Worm (Caenorhabditis elegans) whole organism, L4 larva: ENCODE data around the gene oac-20.

Source experiments
- R02D3.7 ChIP-seq: fragments of 150-350 bp; sonication (generic microtip); optimal IDR thresholded peaks from 3 replicates; lab custom pipeline; 2014; ENCODE audit warnings: missing biosample characterization, missing genetic modification characterization
- T20F7.1 ChIP-seq: fragments of 200-800 bp; sonication (Bioruptor generic); optimal IDR thresholded peaks from 2 replicates; lab custom pipeline; 2018; ENCODE audit warnings: mild to moderate bottlenecking, missing genetic modification characterization, missing compliant biosample characterization
- T26A8.4 ChIP-seq: fragments of 200-800 bp; sonication (Bioruptor generic); IDR thresholded peaks from 2 replicates; pipeline ENCODE4 v1.3.6; 2022; ENCODE audit warnings: missing genetic modification characterization, missing compliant biosample characterization
- ZK337.2 ChIP-seq: fragments of 200-800 bp; sonication (Bioruptor generic); IDR thresholded peaks from 2 replicates; pipeline ENCODE4 v1.3.6; 2022; ENCODE audit warnings: missing genetic modification reagents, missing genetic modification characterization, missing compliant biosample characterization
- aha-1 ChIP-seq: fragments of 150-350 bp; peaks from one replicate; lab custom pipeline; 2014; ENCODE audit warnings: missing biosample characterization, missing genetic modification characterization
- ama-1 ChIP-seq: fragments of 150-350 bp; optimal IDR thresholded peaks from 2 replicates; lab custom pipeline; 2014; ENCODE audit warnings: inconsistent platforms, mixed read lengths
- ceh-28 ChIP-seq: fragments of 150-350 bp; optimal IDR thresholded peaks from 2 replicates; lab custom pipeline; 2014; ENCODE audit warnings: missing biosample characterization, missing genetic modification reagents, missing genetic modification characterization
- daf-12 ChIP-seq: fragments of 150-350 bp; optimal IDR thresholded peaks from 2 replicates; lab custom pipeline; 2014; ENCODE audit warnings: missing biosample characterization, missing genetic modification reagents, missing genetic modification characterization
- daf-16 ChIP-seq, 3 experiments: sonication (generic microtip); optimal IDR thresholded peaks; 2 replicates each; lab custom pipeline; 2016 to 2017; ENCODE audit warnings: missing genetic modification characterization in 3 of 3, missing genetic modification reagents in 3 of 3, mild to moderate bottlenecking in 2 of 3, missing compliant biosample characterization in 2 of 3, missing biosample characterization in 1 of 3, moderate library complexity in 1 of 3
- dpl-1 ChIP-seq: fragments of 150-350 bp; optimal IDR thresholded peaks from 2 replicates; lab custom pipeline; 2014; ENCODE audit warnings: missing biosample characterization, missing genetic modification reagents, missing genetic modification characterization
- duxl-1 ChIP-seq: sonication (generic microtip); optimal IDR thresholded peaks from 2 replicates; lab custom pipeline; 2016; ENCODE audit warnings: mild to moderate bottlenecking, missing genetic modification characterization, moderate library complexity, missing compliant biosample characterization; ENCODE audit not compliant: poor library complexity
- gei-8 ChIP-seq: fragments of 200-800 bp; sonication (Bioruptor generic); optimal IDR thresholded peaks from 2 replicates; lab custom pipeline; 2018; ENCODE audit warnings: mild to moderate bottlenecking, missing genetic modification characterization, missing compliant biosample characterization
- hif-1 ChIP-seq, 2 experiments: sonication (generic microtip); optimal IDR thresholded peaks; 2 replicates each; lab custom pipeline; 2016 to 2017; ENCODE audit warnings: missing compliant biosample characterization in 2 of 2, missing genetic modification characterization in 2 of 2, missing genetic modification reagents in 2 of 2, missing genotype in 2 of 2, mild to moderate bottlenecking in 1 of 2
- jun-1 ChIP-seq: fragments of 150-350 bp; optimal IDR thresholded peaks from 2 replicates; lab custom pipeline; 2014; ENCODE audit warnings: missing biosample characterization, missing genetic modification reagents, missing genetic modification characterization
- lim-7 ChIP-seq: fragments of 200-800 bp; sonication (Bioruptor generic); IDR thresholded peaks from 2 replicates; pipeline ENCODE4 v1.3.6; 2022; ENCODE audit warnings: missing genetic modification characterization, missing compliant biosample characterization
- lin-29 ChIP-seq: fragments of 200-800 bp; sonication (Bioruptor generic); IDR thresholded peaks from 2 replicates; pipeline ENCODE4 v1.3.6; 2022; ENCODE audit warnings: missing genetic modification reagents, missing genetic modification characterization, missing compliant biosample characterization
- lin-38 ChIP-seq: fragments of 200-800 bp; sonication (Bioruptor generic); IDR thresholded peaks from 2 replicates; pipeline ENCODE4 v1.3.6; 2022; ENCODE audit warnings: missing genetic modification reagents, missing genetic modification characterization, missing compliant biosample characterization
- mes-2 ChIP-seq: sonication (generic microtip); optimal IDR thresholded peaks from 2 replicates; lab custom pipeline; 2016; ENCODE audit warnings: missing genotype, mild to moderate bottlenecking, missing genetic modification characterization, missing compliant biosample characterization; ENCODE audit not compliant: poor library complexity, severe bottlenecking
- nhr-102 ChIP-seq: sonication (generic microtip); optimal IDR thresholded peaks from 2 replicates; lab custom pipeline; 2016; ENCODE audit warnings: mild to moderate bottlenecking, missing genetic modification characterization, moderate library complexity, missing compliant biosample characterization
- nhr-237 ChIP-seq: sonication (generic microtip); optimal IDR thresholded peaks from 2 replicates; lab custom pipeline; 2017; ENCODE audit warnings: missing biosample characterization, missing genetic modification characterization
- nhr-25 ChIP-seq: sonication (generic microtip); optimal IDR thresholded peaks from 2 replicates; lab custom pipeline; 2017; ENCODE audit warnings: missing genetic modification characterization, mild to moderate bottlenecking, missing compliant biosample characterization, antibody characterized with exemption, moderate library complexity, borderline replicate concordance; ENCODE audit not compliant: insufficient read depth
- nhr-48 ChIP-seq: sonication (generic microtip); optimal IDR thresholded peaks from 2 replicates; lab custom pipeline; 2016; ENCODE audit warnings: mild to moderate bottlenecking, missing genetic modification characterization, missing compliant biosample characterization
- pqm-1 ChIP-seq: sonication (generic microtip); optimal IDR thresholded peaks from 2 replicates; lab custom pipeline; 2017; ENCODE audit warnings: missing biosample characterization, missing genetic modification characterization
- rbr-2 ChIP-seq: sonication (generic microtip); optimal IDR thresholded peaks from 2 replicates; lab custom pipeline; 2016; ENCODE audit warnings: missing genotype, missing genetic modification characterization, missing compliant biosample characterization
- sdz-12 ChIP-seq: fragments of 200-800 bp; sonication (Bioruptor generic); optimal IDR thresholded peaks from 2 replicates; lab custom pipeline; 2018; ENCODE audit warnings: mild to moderate bottlenecking, missing genetic modification characterization, missing compliant biosample characterization
- snpc-4 ChIP-seq: fragments of 150-350 bp; optimal IDR thresholded peaks from 2 replicates; lab custom pipeline; 2014; ENCODE audit warnings: missing biosample characterization, missing genetic modification characterization
- spr-3 ChIP-seq: fragments of 200-800 bp; sonication (Bioruptor generic); optimal IDR thresholded peaks from 2 replicates; lab custom pipeline; 2018; ENCODE audit warnings: mild to moderate bottlenecking, missing genetic modification characterization, missing compliant biosample characterization
- unc-130 ChIP-seq: sonication (generic microtip); optimal IDR thresholded peaks from 2 replicates; lab custom pipeline; 2016; ENCODE audit warnings: missing genetic modification reagents, missing genetic modification characterization, missing compliant biosample characterization
- unc-62 ChIP-seq, 3 experiments: fragments of 150-350 bp in 1 of 3; sonication (generic microtip); optimal IDR thresholded peaks in 2 of 3; peaks in 1 of 3; 1 replicate in 1 of 3; 2 replicates in 2 of 3; lab custom pipeline; 2014 to 2017; ENCODE audit warnings: missing biosample characterization in 3 of 3, missing genetic modification characterization in 3 of 3, missing genetic modification reagents in 3 of 3, missing genotype in 1 of 3
- zag-1 ChIP-seq: fragments of 150-350 bp; optimal IDR thresholded peaks from 2 replicates; lab custom pipeline; 2014; ENCODE audit warnings: missing biosample characterization, missing genetic modification characterization
- zfp-2 ChIP-seq: sonication (generic microtip); optimal IDR thresholded peaks from 2 replicates; lab custom pipeline; 2016; ENCODE audit warnings: mild to moderate bottlenecking, missing genetic modification characterization, missing compliant biosample characterization
- zfp-3 ChIP-seq: fragments of 200-800 bp; sonication (Bioruptor generic); conservative IDR thresholded peaks from 2 replicates; pipeline ENCODE4 v1.3.6; 2022; ENCODE audit warnings: missing genetic modification reagents, missing genetic modification characterization, missing compliant biosample characterization
- zip-11 ChIP-seq: fragments of 200-800 bp; sonication (Bioruptor generic); IDR thresholded peaks from 2 replicates; pipeline ENCODE4 v1.3.6; 2022; ENCODE audit warnings: missing genetic modification characterization, missing compliant biosample characterization

oac-20 gene

DNA sequence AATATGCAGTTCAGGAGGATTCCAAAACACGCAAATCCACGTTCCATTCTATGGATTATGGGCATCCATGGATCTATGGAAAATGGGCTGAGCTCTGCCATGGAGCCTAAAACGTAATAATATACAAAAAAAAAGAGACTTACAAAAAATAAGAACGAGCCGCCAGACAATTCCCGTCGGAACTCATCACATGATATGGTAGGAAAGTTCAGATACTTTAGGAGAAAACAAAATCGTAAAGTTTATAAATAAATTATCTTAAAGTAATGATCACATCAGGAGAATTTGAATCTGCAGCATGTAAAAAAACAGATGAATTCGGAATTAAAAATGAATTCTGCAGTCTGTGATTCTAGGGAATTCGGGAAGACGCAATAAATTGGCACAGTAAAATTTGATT is 37.1 kb downstream of the oac-20 start, which contains the start of gene str-232:
str-232 (minus strand) TSS at position 101 of the 400 bp plus-strand sequence.
- TF ChIP-seq jun-1 (tag; lab: Kevin White, UChicago) (no peak), nhr-48 (tag; lab: Kevin White, UChicago) (no peak), sdz-12 (no peak), ceh-28 (tag; lab: Kevin White, UChicago) (no peak), gei-8 (GFP tag; lab: Kevin White, UChicago) (no peak), pqm-1 (no peak)

DNA sequence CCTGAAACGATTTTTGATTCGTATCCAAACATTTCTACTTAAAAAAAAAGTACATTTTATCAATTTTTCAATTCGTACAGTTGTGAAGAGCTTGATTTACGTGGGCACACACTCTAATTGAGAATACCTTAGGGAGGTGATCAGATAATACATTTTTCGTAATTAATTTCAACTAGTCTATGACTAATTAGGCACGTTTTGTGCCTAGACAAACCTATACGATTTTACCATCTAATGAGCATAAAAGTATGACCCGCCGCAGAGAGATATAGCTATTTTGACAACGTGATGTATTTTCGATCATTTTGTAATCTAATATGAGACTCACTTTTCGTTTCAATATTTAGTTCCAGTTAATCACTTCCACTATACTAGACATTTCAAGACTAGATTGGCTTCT is 38.5 kb downstream of the oac-20 start:
- no peak for TF ChIP-seq lim-7 (GFP tag; lab: Robert Waterston, UW)
- TF ChIP-seq ama-1 (lab: Kevin White, UChicago): no peak
- no peak for TF ChIP-seq T26A8.4
- peak; percentile 54 for TF ChIP-seq aha-1
- no peak for TF ChIP-seq dpl-1
- TF ChIP-seq daf-16 (GFP tag; optimal IDR thresholded peaks at IDR 0.05; lab: Kevin White, UChicago): no peak
- no peak for TF ChIP-seq daf-16 (tag; optimal IDR thresholded peaks at IDR 0.05; lab: Kevin White, UChicago)

DNA sequence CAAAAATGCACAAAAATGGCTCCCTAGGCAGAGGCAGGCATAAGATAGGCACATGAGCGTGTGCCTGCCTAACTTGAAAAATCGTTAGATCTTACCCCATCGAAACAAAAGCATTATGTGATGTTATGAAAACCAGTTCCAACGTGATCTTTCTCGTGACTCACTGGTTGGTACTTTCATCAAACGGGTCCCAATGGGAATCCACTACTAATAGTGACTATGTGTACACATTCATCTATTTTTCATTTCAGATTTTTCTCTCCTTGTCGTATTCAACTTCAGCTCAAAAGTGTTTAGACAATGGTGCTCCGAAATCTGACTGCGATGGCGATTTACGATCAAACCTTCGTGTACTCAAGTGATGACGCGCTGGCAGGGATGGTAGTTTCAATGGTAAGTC is 39.2 kb downstream of the oac-20 start, which contains the start of gene srx-43:
srx-43 (plus strand) TSS at position 301 of the 400 bp plus-strand sequence.
- TF ChIP-seq rbr-2 (tag; lab: Kevin White, UChicago): no peak
- no peak for TF ChIP-seq nhr-102 (tag; lab: Kevin White, UChicago)
- TF ChIP-seq unc-62 (GFP tag; optimal IDR thresholded peaks at IDR 0.05 in 1 of 2; lab: Kevin White, UChicago): peak in 1 of 2 experiments; percentile 74
- TF ChIP-seq unc-62 (tag; optimal IDR thresholded peaks at IDR 0.05; lab: Kevin White, UChicago): no peak
- no peak for TF ChIP-seq nhr-237 (tag; lab: Kevin White, UChicago)
- no peak for TF ChIP-seq snpc-4 (tag; lab: Kevin White, UChicago)

DNA sequence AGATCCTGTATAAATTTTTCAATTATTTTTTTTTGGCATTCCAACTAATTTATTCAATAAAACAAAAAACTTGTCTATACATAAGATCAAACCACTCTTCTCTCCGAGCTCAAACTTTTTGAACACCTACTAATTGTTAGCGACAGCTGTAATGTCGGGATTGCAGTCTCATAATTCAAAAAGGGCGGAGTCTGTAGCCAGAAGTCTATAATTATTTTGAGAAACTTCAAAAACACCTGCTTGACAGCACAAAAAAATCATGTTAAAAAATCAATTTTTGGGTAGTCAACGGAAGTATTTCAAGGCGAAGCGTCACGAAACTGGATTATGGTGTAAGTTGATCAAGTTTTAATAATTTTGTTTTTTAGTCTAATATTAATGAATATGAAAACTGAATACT is 41.5 kb downstream of the oac-20 start, which contains the start of gene srx-44:
srx-44 (plus strand) TSS at position 301 of the 400 bp plus-strand sequence.
- TF ChIP-seq zag-1 (tag; lab: Kevin White, UChicago) (no peak), T20F7.1 (no peak), aha-1 (peak; percentile 38), lin-29 (GFP tag; lab: Robert Waterston, UW) (no peak), zip-11 (GFP tag; lab: Robert Waterston, UW) (no peak), zfp-2 (tag; lab: Kevin White, UChicago) (no peak)
- TF ChIP-seq, all 104 proteins: peak for 1

DNA sequence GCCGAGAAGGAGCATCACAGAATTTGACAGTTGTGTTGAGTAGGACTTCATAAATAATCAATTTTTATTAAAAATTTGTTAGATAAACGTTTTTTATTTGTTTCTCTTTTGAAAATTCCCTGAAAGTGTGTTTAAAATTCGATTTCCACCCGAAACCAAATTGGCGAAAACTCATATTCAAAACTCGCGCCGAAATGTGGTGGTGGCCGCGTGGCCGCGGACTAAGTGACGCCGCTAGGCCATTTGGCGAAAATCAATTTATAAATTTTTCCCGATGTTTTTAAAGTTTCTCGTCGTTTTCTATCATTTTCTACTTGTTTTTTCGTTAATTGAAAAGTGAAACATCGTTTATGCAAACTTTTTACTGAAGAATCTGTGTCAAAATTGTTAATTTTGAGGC is 44.1 kb downstream of the oac-20 start:
- TF ChIP-seq nhr-237 (tag; lab: Kevin White, UChicago): no peak
- no peak for TF ChIP-seq zfp-3 (GFP tag; lab: Robert Waterston, UW)
- 0 out of 2 replicates have a peak, but pooled peaks have one; percentile 18 for TF ChIP-seq ZK337.2 (GFP tag; lab: Robert Waterston, UW)
- peak; percentile 63 for TF ChIP-seq unc-130 (GFP tag; lab: Kevin White, UChicago)
- TF ChIP-seq duxl-1 (tag; lab: Kevin White, UChicago): peak; percentile 10
- peak; percentile 97 for TF ChIP-seq mes-2 (tag; lab: Kevin White, UChicago)
- peak in 1 of 2 experiments; percentile 77 for TF ChIP-seq hif-1 (tag; optimal IDR thresholded peaks at IDR 0.05; lab: Kevin White, UChicago)
- TF ChIP-seq dpl-1: peak; percentile 88

DNA sequence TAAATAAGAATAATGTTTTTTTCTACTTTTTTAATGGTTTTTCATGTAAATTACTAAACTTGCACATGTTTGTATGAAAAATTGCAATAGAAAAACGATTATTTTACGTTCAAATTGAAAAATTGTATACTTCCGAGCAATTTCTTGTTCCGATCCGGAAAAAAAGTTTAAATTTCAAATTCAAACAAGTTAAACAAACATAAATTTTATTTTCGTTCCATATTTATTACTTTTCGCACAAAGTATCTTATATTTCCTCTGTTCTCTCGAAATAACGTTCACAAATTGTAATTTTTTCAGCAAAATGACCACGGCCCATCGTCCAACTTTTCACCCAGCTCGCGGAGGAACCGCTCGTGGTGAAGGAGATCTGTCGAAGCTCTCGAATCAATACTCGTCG is 44.5 kb downstream of the oac-20 start, which contains the start of gene cwc-15:
cwc-15 (plus strand) TSS at position 301 of the 400 bp plus-strand sequence.
- TF ChIP-seq spr-3 (GFP tag; lab: Kevin White, UChicago) (no peak), daf-12 (no peak), R02D3.7 (no peak), nhr-25 (no peak), lin-38 (GFP tag; lab: Robert Waterston, UW) (no peak)
- TF ChIP-seq, all 104 proteins: peak for 0
